Fruit fly (Drosophila melanogaster): Measurements from ENCODE around the gene TotF.

Gene TotF

dm6 chr2L:19941352-19941851, 29.2 kb upstream of the TotF start (continued):
- peak; percentile 83 for TF ChIP-seq CrebB (tag; optimal IDR thresholded peaks at IDR 0.05)
- TF ChIP-seq bcd (GFP tag; optimal IDR thresholded peaks at IDR 0.05) = peak; percentile 78
- TF ChIP-seq NC2α (GFP tag; optimal IDR thresholded peaks at IDR 0.05) = peak; percentile 67
- peak; percentile 70 for TF ChIP-seq CG12299 (tag; optimal IDR thresholded peaks at IDR 0.05)
- no peak for TF ChIP-seq z (GFP tag; IDR thresholded peaks at IDR 0.05)
- peak; percentile 92 for TF ChIP-seq gem (tag; optimal IDR thresholded peaks at IDR 0.05)
- TF ChIP-seq CG15601 (tag; optimal IDR thresholded peaks at IDR 0.05) = peak; percentile 70
- TF ChIP-seq CG14441 (GFP tag; IDR thresholded peaks at IDR 0.05) = peak; percentile 93
- TF ChIP-seq en (GFP tag; optimal IDR thresholded peaks at IDR 0.05) = peak; percentile 51
- TF ChIP-seq ATbp (GFP tag; optimal IDR thresholded peaks at IDR 0.05) = peak; percentile 78
- TF ChIP-seq C15 (GFP tag; IDR thresholded peaks at IDR 0.05) = peak; percentile 84
- TF ChIP-seq amos (GFP tag; IDR thresholded peaks at IDR 0.05; ENCODE audit: partially characterized antibody) = no peak
- TF ChIP-seq Mad (GFP tag; optimal IDR thresholded peaks at IDR 0.05) = peak; percentile 78
- peak; percentile 3 for TF ChIP-seq sqz (GFP tag; optimal IDR thresholded peaks at IDR 0.05)
- TF ChIP-seq CG3407 (GFP tag; optimal IDR thresholded peaks at IDR 0.05) = peak; percentile 59
- TF ChIP-seq run (tag; optimal IDR thresholded peaks at IDR 0.05) = peak; percentile 4
- peak; percentile 70 for TF ChIP-seq CG12942 (GFP tag; optimal IDR thresholded peaks at IDR 0.05)
- peak; percentile 87 for TF ChIP-seq wdn (GFP tag; IDR thresholded peaks at IDR 0.05)
- no peak for TF ChIP-seq Scr (GFP tag; IDR thresholded peaks at IDR 0.05; ENCODE audit: partially characterized antibody)
- peak; percentile 89 for TF ChIP-seq Drgx (GFP tag; IDR thresholded peaks at IDR 0.05)
- peak; percentile 81 for TF ChIP-seq CG17385 (GFP tag; optimal IDR thresholded peaks at IDR 0.05)
- TF ChIP-seq CHES-1-like (GFP tag; optimal IDR thresholded peaks at IDR 0.05) = peak; percentile 90
- TF ChIP-seq vvl (GFP tag; IDR thresholded peaks at IDR 0.05) = peak; percentile 89
- TF ChIP-seq CG30403 (GFP tag; optimal IDR thresholded peaks at IDR 0.05) = peak; percentile 90
- peak; percentile 79 for TF ChIP-seq CG18619 (GFP tag; optimal IDR thresholded peaks at IDR 0.05)
- peak; percentile 88 for TF ChIP-seq HLH54F (GFP tag; optimal IDR thresholded peaks at IDR 0.05)
- TF ChIP-seq rib (GFP tag; IDR thresholded peaks at IDR 0.05) = peak; percentile 88
- TF ChIP-seq dpn (GFP tag; optimal IDR thresholded peaks at IDR 0.05) = peak; percentile 84 to 91
- TF ChIP-seq D19A (tag; optimal IDR thresholded peaks at IDR 0.05) = peak; percentile 6
- peak; percentile 50 for TF ChIP-seq CG12071 (GFP tag; optimal IDR thresholded peaks at IDR 0.05)
- peak; percentile 83 for TF ChIP-seq Nf-YA (GFP tag; IDR thresholded peaks at IDR 0.05)
- TF ChIP-seq CG3281 (GFP tag; optimal IDR thresholded peaks at IDR 0.05) = peak; percentile 73
- 0 out of 2 replicates have a peak, but pooled peaks have one; percentile 17 for TF ChIP-seq Dip2 (GFP tag; IDR thresholded peaks at IDR 0.05)
- TF ChIP-seq CG17802 (tag; optimal IDR thresholded peaks at IDR 0.05) = peak; percentile 16
- peak; percentile 78 for TF ChIP-seq ab (GFP tag; optimal IDR thresholded peaks at IDR 0.05)
- peak in 1 of 2 experiments; percentile 31 for TF ChIP-seq Eip74EF (GFP tag; optimal IDR thresholded peaks at IDR 0.05)
- no peak for TF ChIP-seq CG5245 (GFP tag; optimal IDR thresholded peaks at IDR 0.05)
- TF ChIP-seq Chrac-16 (GFP tag; optimal IDR thresholded peaks at IDR 0.05) = peak; percentile 85
- TF ChIP-seq CG12744 (GFP tag; optimal IDR thresholded peaks at IDR 0.05) = peak; percentile 86
- peak; percentile 94 for TF ChIP-seq tgo (GFP tag; IDR thresholded peaks at IDR 0.05)
- no peak for TF ChIP-seq Lpt (GFP tag; optimal IDR thresholded peaks at IDR 0.05)
- TF ChIP-seq CkIIα-i1 (GFP tag; IDR thresholded peaks at IDR 0.05) = no peak
- peak; percentile 82 to 83 for TF ChIP-seq chif (GFP tag; optimal IDR thresholded peaks at IDR 0.05)
- peak; percentile 94 for TF ChIP-seq CG34422 (GFP tag; IDR thresholded peaks at IDR 0.05)
- TF ChIP-seq CG7987 (GFP tag; optimal IDR thresholded peaks at IDR 0.05) = peak; percentile 39
- peak; percentile 35 for TF ChIP-seq Hmx (GFP tag; optimal IDR thresholded peaks at IDR 0.05)
- peak; percentile 69 for TF ChIP-seq CG13123 (GFP tag; optimal IDR thresholded peaks at IDR 0.05)
- no peak for TF ChIP-seq corto (GFP tag; optimal IDR thresholded peaks at IDR 0.05)
- peak; percentile 85 for TF ChIP-seq abd-A (tag; optimal IDR thresholded peaks at IDR 0.05)
- no peak for TF ChIP-seq CG11560 (tag; IDR thresholded peaks at IDR 0.05)
- TF ChIP-seq Sry-β (GFP tag; optimal IDR thresholded peaks at IDR 0.05) = no peak

Measured in whole organism, embryonic.